Worm (Caenorhabditis elegans) whole organism, L4 larva: ENCODE measurements around the gene Y46E12BL.2.
A peak's percentile ranks its signal among the peaks of the same experiment; 100 is the strongest.

ENCODE experiments used
- F26F4.8 ChIP-seq: fragments of 200-800 bp; sonication (Bioruptor generic); conservative IDR thresholded peaks from 2 replicates; pipeline ENCODE4 v1.3.6; 2022; ENCODE audit warnings: missing genetic modification characterization, missing compliant biosample characterization
- F37D6.2 ChIP-seq: sonication (generic microtip); optimal IDR thresholded peaks from 2 replicates; lab custom pipeline; 2016; ENCODE audit warnings: mild to moderate bottlenecking, missing genetic modification characterization, missing compliant biosample characterization
- F49E8.2 ChIP-seq: sonication (generic microtip); optimal IDR thresholded peaks from 2 replicates; lab custom pipeline; 2016; ENCODE audit warnings: missing compliant biosample characterization, mild to moderate bottlenecking, missing genetic modification characterization, borderline replicate concordance
- Y48G9A.11 ChIP-seq: fragments of 200-800 bp; sonication (Bioruptor generic); IDR thresholded peaks from 2 replicates; pipeline ENCODE4 v1.3.6; 2022; ENCODE audit warnings: missing genetic modification reagents, missing genetic modification characterization, missing compliant biosample characterization
- ZK337.2 ChIP-seq: fragments of 200-800 bp; sonication (Bioruptor generic); IDR thresholded peaks from 2 replicates; pipeline ENCODE4 v1.3.6; 2022; ENCODE audit warnings: missing genetic modification reagents, missing genetic modification characterization, missing compliant biosample characterization
- ceh-28 ChIP-seq: fragments of 150-350 bp; optimal IDR thresholded peaks from 2 replicates; lab custom pipeline; 2014; ENCODE audit warnings: missing biosample characterization, missing genetic modification reagents, missing genetic modification characterization
- ceh-82 ChIP-seq: sonication (generic microtip); optimal IDR thresholded peaks from 2 replicates; lab custom pipeline; 2017; ENCODE audit warnings: missing biosample characterization, missing genetic modification characterization
- daf-16 ChIP-seq, 3 experiments: sonication (generic microtip); optimal IDR thresholded peaks; 2 replicates each; lab custom pipeline; 2016 to 2017; ENCODE audit warnings: missing genetic modification characterization in 3 of 3, missing genetic modification reagents in 3 of 3, mild to moderate bottlenecking in 2 of 3, missing compliant biosample characterization in 2 of 3, missing biosample characterization in 1 of 3, moderate library complexity in 1 of 3
- daf-8 ChIP-seq: fragments of 200-800 bp; sonication (Bioruptor generic); IDR thresholded peaks from 2 replicates; pipeline ENCODE4 v1.3.6; 2022; ENCODE audit warnings: missing genetic modification characterization, missing compliant biosample characterization
- dmd-9 ChIP-seq: fragments of 200-800 bp; sonication (Bioruptor generic); IDR thresholded peaks from 2 replicates; pipeline ENCODE4 v1.3.6; 2022; ENCODE audit warnings: missing genetic modification reagents, missing genetic modification characterization, missing compliant biosample characterization
- dve-1 ChIP-seq: sonication (generic microtip); optimal IDR thresholded peaks from 2 replicates; lab custom pipeline; 2017; ENCODE audit warnings: antibody characterized with exemption, mild to moderate bottlenecking, missing genetic modification characterization, missing compliant biosample characterization; ENCODE audit not compliant: insufficient read depth
- egl-27 ChIP-seq: sonication (generic microtip); optimal IDR thresholded peaks from 3 replicates; lab custom pipeline; 2017; ENCODE audit warnings: missing biosample characterization, missing genetic modification reagents, missing genetic modification characterization
- egl-43 ChIP-seq: fragments of 200-800 bp; sonication (Bioruptor generic); IDR thresholded peaks from 2 replicates; pipeline ENCODE4 v1.3.6; 2022; ENCODE audit warnings: missing genetic modification reagents, missing genetic modification characterization, missing compliant biosample characterization
- fkh-10 ChIP-seq: fragments of 150-350 bp; optimal IDR thresholded peaks from 2 replicates; lab custom pipeline; 2014; ENCODE audit warnings: missing biosample characterization, missing genetic modification reagents, missing genetic modification characterization
- fos-1 ChIP-seq: fragments of 150-350 bp; optimal IDR thresholded peaks from 2 replicates; lab custom pipeline; 2014; ENCODE audit warnings: missing biosample characterization, missing genetic modification characterization
- gei-8 ChIP-seq: fragments of 200-800 bp; sonication (Bioruptor generic); optimal IDR thresholded peaks from 2 replicates; lab custom pipeline; 2018; ENCODE audit warnings: mild to moderate bottlenecking, missing genetic modification characterization, missing compliant biosample characterization
- hif-1 ChIP-seq, 2 experiments: sonication (generic microtip); optimal IDR thresholded peaks; 2 replicates each; lab custom pipeline; 2016 to 2017; ENCODE audit warnings: missing compliant biosample characterization in 2 of 2, missing genetic modification characterization in 2 of 2, missing genetic modification reagents in 2 of 2, missing genotype in 2 of 2, mild to moderate bottlenecking in 1 of 2
- hlh-11 ChIP-seq: fragments of 200-800 bp; sonication (Bioruptor generic); optimal IDR thresholded peaks from 2 replicates; lab custom pipeline; 2018; ENCODE audit warnings: mild to moderate bottlenecking, missing genetic modification characterization, missing compliant biosample characterization
- hmg-1.1 ChIP-seq: fragments of 200-800 bp; sonication (Bioruptor generic); IDR thresholded peaks from 2 replicates; pipeline ENCODE4 v1.3.6; 2022; ENCODE audit warnings: missing genetic modification reagents, missing genetic modification characterization, missing compliant biosample characterization
- jun-1 ChIP-seq: fragments of 150-350 bp; optimal IDR thresholded peaks from 2 replicates; lab custom pipeline; 2014; ENCODE audit warnings: missing biosample characterization, missing genetic modification reagents, missing genetic modification characterization
- lim-7 ChIP-seq: fragments of 200-800 bp; sonication (Bioruptor generic); IDR thresholded peaks from 2 replicates; pipeline ENCODE4 v1.3.6; 2022; ENCODE audit warnings: missing genetic modification characterization, missing compliant biosample characterization
- lin-15B ChIP-seq: fragments of 150-350 bp; sonication (generic microtip); optimal IDR thresholded peaks from 3 replicates; lab custom pipeline; 2014; ENCODE audit warnings: missing biosample characterization, missing genetic modification characterization
- lin-39 ChIP-seq: fragments of 150-350 bp; optimal IDR thresholded peaks from 2 replicates; lab custom pipeline; 2014; ENCODE audit warnings: missing biosample characterization, missing genetic modification reagents, missing genetic modification characterization
- mep-1 ChIP-seq: fragments of 150-350 bp; sonication (generic microtip); optimal IDR thresholded peaks from 3 replicates; lab custom pipeline; 2014; ENCODE audit warnings: missing biosample characterization, missing genetic modification characterization
- mes-2 ChIP-seq: sonication (generic microtip); optimal IDR thresholded peaks from 2 replicates; lab custom pipeline; 2016; ENCODE audit warnings: missing genotype, mild to moderate bottlenecking, missing genetic modification characterization, missing compliant biosample characterization; ENCODE audit not compliant: poor library complexity, severe bottlenecking
- nhr-111 ChIP-seq: fragments of 200-800 bp; sonication (Bioruptor generic); optimal IDR thresholded peaks from 2 replicates; lab custom pipeline; 2018; ENCODE audit warnings: mild to moderate bottlenecking, missing genetic modification characterization, missing compliant biosample characterization
- nhr-28 ChIP-seq: fragments of 150-350 bp; optimal IDR thresholded peaks from 2 replicates; lab custom pipeline; 2014; ENCODE audit warnings: missing biosample characterization, missing genetic modification characterization
- nhr-42 ChIP-seq: fragments of 200-800 bp; sonication (Bioruptor generic); IDR thresholded peaks from 2 replicates; pipeline ENCODE4 v1.3.6; 2022; ENCODE audit warnings: missing genetic modification characterization, missing compliant biosample characterization
- nhr-77 ChIP-seq: fragments of 150-350 bp; optimal IDR thresholded peaks from 2 replicates; lab custom pipeline; 2014; ENCODE audit warnings: missing biosample characterization, missing genetic modification characterization
- pha-4 ChIP-seq, 2 experiments: fragments of 150-350 bp in 1 of 2; fragments of 200-800 bp in 1 of 2; sonication (Bioruptor generic) in 1 of 2; IDR thresholded peaks in 1 of 2; optimal IDR thresholded peaks in 1 of 2; 2 replicates each; pipeline versions ENCODE4 v1.3.6 to Lab custom; 2014 to 2022; ENCODE audit warnings: missing genetic modification characterization in 2 of 2, missing genetic modification reagents in 2 of 2, missing biosample characterization in 1 of 2, missing compliant biosample characterization in 1 of 2
- sdz-12 ChIP-seq: fragments of 200-800 bp; sonication (Bioruptor generic); optimal IDR thresholded peaks from 2 replicates; lab custom pipeline; 2018; ENCODE audit warnings: mild to moderate bottlenecking, missing genetic modification characterization, missing compliant biosample characterization
- set-16 ChIP-seq: fragments of 200-800 bp; sonication (Bioruptor generic); IDR thresholded peaks from 2 replicates; pipeline ENCODE4 v1.3.6; 2022; ENCODE audit warnings: missing genetic modification reagents, missing genetic modification characterization, missing compliant biosample characterization
- snpc-1.2 ChIP-seq: fragments of 200-800 bp; sonication (Bioruptor generic); IDR thresholded peaks from 2 replicates; pipeline ENCODE4 v1.3.6; 2022; ENCODE audit warnings: missing genetic modification reagents, missing genetic modification characterization, missing compliant biosample characterization
- spr-1 ChIP-seq: sonication (generic microtip); optimal IDR thresholded peaks from 2 replicates; lab custom pipeline; 2016; ENCODE audit warnings: mild to moderate bottlenecking, missing genetic modification characterization, missing compliant biosample characterization
- tag-97 ChIP-seq: fragments of 200-800 bp; sonication (Bioruptor generic); IDR thresholded peaks from 2 replicates; pipeline ENCODE4 v1.3.6; 2022; ENCODE audit warnings: missing genetic modification characterization, missing compliant biosample characterization
- unc-62 ChIP-seq, 3 experiments: fragments of 150-350 bp in 1 of 3; sonication (generic microtip); optimal IDR thresholded peaks in 2 of 3; peaks in 1 of 3; 1 replicate in 1 of 3; 2 replicates in 2 of 3; lab custom pipeline; 2014 to 2017; ENCODE audit warnings: missing biosample characterization in 3 of 3, missing genetic modification characterization in 3 of 3, missing genetic modification reagents in 3 of 3, missing genotype in 1 of 3
- zfp-2 ChIP-seq: sonication (generic microtip); optimal IDR thresholded peaks from 2 replicates; lab custom pipeline; 2016; ENCODE audit warnings: mild to moderate bottlenecking, missing genetic modification characterization, missing compliant biosample characterization
- zfp-3 ChIP-seq: fragments of 200-800 bp; sonication (Bioruptor generic); conservative IDR thresholded peaks from 2 replicates; pipeline ENCODE4 v1.3.6; 2022; ENCODE audit warnings: missing genetic modification reagents, missing genetic modification characterization, missing compliant biosample characterization
- zip-11 ChIP-seq: fragments of 200-800 bp; sonication (Bioruptor generic); IDR thresholded peaks from 2 replicates; pipeline ENCODE4 v1.3.6; 2022; ENCODE audit warnings: missing genetic modification characterization, missing compliant biosample characterization

Gene Y46E12BL.2

DNA sequence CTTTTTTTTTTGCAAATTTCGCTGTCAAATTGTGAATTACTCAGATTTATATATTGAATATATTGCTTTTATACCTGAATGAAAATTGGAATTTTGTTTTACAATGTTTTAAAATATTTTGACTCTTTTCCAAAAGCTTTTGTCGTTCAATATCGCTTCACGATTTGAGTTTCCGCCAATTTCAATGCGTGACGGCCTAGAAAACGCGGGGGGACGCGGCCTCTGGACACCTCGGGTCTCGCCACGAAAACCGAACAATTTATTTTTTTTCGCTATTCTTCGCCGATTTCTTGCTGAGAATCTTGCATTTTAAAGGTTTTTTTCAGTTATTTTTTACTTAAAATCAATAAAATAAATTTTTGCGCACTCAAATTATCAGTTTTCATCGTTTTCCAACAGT lies at the start of gene Y46E12BL.2 (continued):
- TF ChIP-seq zip-11 (GFP tag; lab: Robert Waterston, UW) (no peak), pha-4 (GFP tag; IDR thresholded peaks at IDR 0.05; lab: Robert Waterston, UW) (peak; percentile 54; the same call in 1 of the 2 replicates), pha-4 (tag; optimal IDR thresholded peaks at IDR 0.05; lab: Kevin White, UChicago) (no peak), zfp-3 (GFP tag; lab: Robert Waterston, UW) (no peak), nhr-111 (no peak), dve-1 (tag; lab: Kevin White, UChicago) (peak; percentile 58), sdz-12 (no peak), lim-7 (GFP tag; lab: Robert Waterston, UW) (no peak), fos-1 (tag; lab: Kevin White, UChicago) (no peak), nhr-28 (tag; lab: Kevin White, UChicago) (peak; percentile 43), F26F4.8 (GFP tag; lab: Robert Waterston, UW) (no peak), hif-1 (tag; optimal IDR thresholded peaks at IDR 0.05; lab: Kevin White, UChicago) (peak in 1 of 2 experiments; percentile 84), Y48G9A.11 (GFP tag; lab: Robert Waterston, UW) (peak; percentile 78), ceh-28 (tag; lab: Kevin White, UChicago) (no peak), hlh-11 (tag; lab: Kevin White, UChicago) (peak; percentile 45), hmg-1.1 (GFP tag; lab: Robert Waterston, UW) (peak; percentile 64), fkh-10 (GFP tag; lab: Kevin White, UChicago) (peak; percentile 64), lin-39 (tag; lab: Kevin White, UChicago) (no peak), jun-1 (tag; lab: Kevin White, UChicago) (no peak), mep-1 (tag; lab: Kevin White, UChicago) (peak; percentile 71), egl-43 (GFP tag; lab: Robert Waterston, UW) (no peak), daf-8 (GFP tag; lab: Robert Waterston, UW) (no peak), nhr-77 (tag; lab: Kevin White, UChicago) (peak; percentile 87), set-16 (GFP tag; lab: Robert Waterston, UW) (no peak), lin-15B (tag; lab: Kevin White, UChicago) (no peak), egl-27 (tag; lab: Kevin White, UChicago) (no peak), spr-1 (tag; lab: Kevin White, UChicago) (peak; percentile 10), ZK337.2 (GFP tag; lab: Robert Waterston, UW) (peak; percentile 79), snpc-1.2 (GFP tag; lab: Robert Waterston, UW) (no peak), mes-2 (tag; lab: Kevin White, UChicago) (peak; percentile 98), tag-97 (GFP tag; lab: Robert Waterston, UW) (no peak), zfp-2 (tag; lab: Kevin White, UChicago) (no peak), unc-62 (GFP tag; optimal IDR thresholded peaks at IDR 0.05 in 1 of 2; lab: Kevin White, UChicago) (peak in 1 of 2 experiments; percentile 57), unc-62 (tag; optimal IDR thresholded peaks at IDR 0.05; lab: Kevin White, UChicago) (no peak), F49E8.2 (tag; lab: Kevin White, UChicago) (peak; percentile 55), gei-8 (GFP tag; lab: Kevin White, UChicago) (no peak), dmd-9 (GFP tag; lab: Robert Waterston, UW) (0 out of 2 replicates have a peak, but pooled peaks have one; percentile 40), ceh-82 (tag; lab: Kevin White, UChicago) (no peak), nhr-42 (GFP tag; lab: Robert Waterston, UW) (0 out of 2 replicates have a peak, but pooled peaks have one; percentile 39), daf-16 (GFP tag; optimal IDR thresholded peaks at IDR 0.05; lab: Kevin White, UChicago) (no peak), daf-16 (tag; optimal IDR thresholded peaks at IDR 0.05; lab: Kevin White, UChicago) (peak; percentile 45), F37D6.2 (tag; lab: Kevin White, UChicago) (peak; percentile 14)
